Worm (Caenorhabditis elegans) whole organism, mixed stage, embryonic: ENCODE results near the gene pph-1.

ENCODE experiments used
- drap-1 ChIP-seq: fragments of 200-800 bp; sonication (Bioruptor generic); optimal IDR thresholded peaks from 3 replicates; lab custom pipeline; 2018; ENCODE audit warnings: mild to moderate bottlenecking, missing genetic modification characterization, missing compliant biosample characterization
- lsy-2 ChIP-seq: fragments of 150-350 bp; optimal IDR thresholded peaks from 2 replicates; lab custom pipeline; 2014; ENCODE audit warnings: missing biosample characterization, missing genetic modification characterization
- mls-2 ChIP-seq: sonication (generic microtip); optimal IDR thresholded peaks from 2 replicates; lab custom pipeline; 2016; ENCODE audit warnings: mild to moderate bottlenecking, missing genetic modification characterization, moderate library complexity, missing compliant biosample characterization
- pha-4 ChIP-seq: fragments of 150-350 bp; optimal IDR thresholded peaks from 2 replicates; lab custom pipeline; 2018; ENCODE audit warnings: missing biosample characterization, missing genetic modification reagents, missing genetic modification characterization
- unc-39 ChIP-seq: fragments of 150-350 bp; optimal IDR thresholded peaks from 2 replicates; lab custom pipeline; 2014; ENCODE audit warnings: missing biosample characterization, missing genetic modification characterization

DNA sequence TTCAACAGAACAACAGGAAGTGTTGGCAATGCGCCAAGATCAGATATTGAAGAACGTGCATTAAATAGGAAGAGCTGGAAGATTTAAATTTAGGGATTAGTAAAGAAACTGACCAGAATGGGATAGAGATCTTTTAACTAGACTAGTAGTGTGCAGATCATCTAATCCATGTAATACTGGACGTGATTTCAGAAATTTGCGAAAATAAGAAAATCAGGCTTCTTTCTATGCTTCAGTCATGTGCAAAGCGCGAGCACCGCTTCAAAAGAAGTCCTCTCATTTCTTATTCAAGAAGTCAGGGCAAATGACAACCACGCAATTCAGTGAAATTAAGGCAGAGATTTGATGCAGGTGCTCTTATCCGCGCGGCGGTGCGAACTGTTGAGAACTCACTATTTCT, 15.7 kb downstream of the pph-1 start:
- TF ChIP-seq unc-39 (tag; lab: Kevin White, UChicago) (no peak), lsy-2 (tag; lab: Kevin White, UChicago) (no peak), mls-2 (tag; lab: Kevin White, UChicago) (no peak), pha-4 (tag; lab: Kevin White, UChicago) (no peak), drap-1 (no peak)
